Worm (Caenorhabditis elegans): ENCODE data around the gene dlat-1.

DNA sequence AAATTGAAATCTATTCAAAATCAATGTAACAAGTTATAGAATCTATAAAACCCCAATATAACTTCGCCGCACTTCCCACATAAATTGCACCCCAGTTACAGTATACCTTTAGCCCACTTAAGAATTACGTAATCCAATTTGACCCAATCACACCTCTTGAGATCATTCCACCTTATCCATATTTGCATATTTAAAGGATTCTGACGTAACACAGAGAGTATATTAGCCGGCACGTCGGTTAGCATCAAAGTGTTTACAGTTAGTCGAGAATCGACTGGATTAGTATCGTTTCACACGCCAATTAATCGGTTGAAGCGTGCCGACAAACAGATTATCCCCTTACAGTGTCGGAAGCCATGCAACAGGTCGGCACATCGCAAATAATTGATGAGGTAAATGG is 13.5 kb downstream of the dlat-1 start:
- TF ChIP-seq ama-1 (optimal IDR thresholded peaks at IDR 0.05) (no peak), tra-4 (tag; optimal IDR thresholded peaks at IDR 0.05) (no peak), flt-1 (GFP tag; IDR thresholded peaks at IDR 0.05) (no peak)
